Worm (Caenorhabditis elegans) whole organism, L2 larva: ENCODE measurements around the gene ndx-9.

Source experiments
- F13H6.1 ChIP-seq: sonication (generic microtip); optimal IDR thresholded peaks from 2 replicates; lab custom pipeline; 2016; ENCODE audit warnings: missing genetic modification characterization, missing compliant biosample characterization
- R02D3.7 ChIP-seq: fragments of 150-350 bp; optimal IDR thresholded peaks from 2 replicates; lab custom pipeline; 2014; ENCODE audit warnings: missing biosample characterization, missing genetic modification characterization
- aly-2 ChIP-seq: fragments of 150-350 bp; optimal IDR thresholded peaks from 2 replicates; lab custom pipeline; 2014; ENCODE audit warnings: missing biosample characterization, missing genetic modification characterization
- lin-11 ChIP-seq: fragments of 150-350 bp; sonication (generic microtip); optimal IDR thresholded peaks from 2 replicates; lab custom pipeline; 2014; ENCODE audit warnings: missing biosample characterization, missing genetic modification characterization, inconsistent platforms, mixed read lengths
- mbf-1 ChIP-seq: sonication (generic microtip); optimal IDR thresholded peaks from 2 replicates; lab custom pipeline; 2017; ENCODE audit warnings: missing biosample characterization, missing genetic modification characterization
- mdl-1 ChIP-seq, 2 experiments: fragments of 150-350 bp in 1 of 2; sonication (generic microtip) in 1 of 2; optimal IDR thresholded peaks; 2 replicates each; lab custom pipeline; 2017; ENCODE audit warnings: missing biosample characterization in 2 of 2, missing genetic modification characterization in 2 of 2
- nhr-11 ChIP-seq: fragments of 150-350 bp; optimal IDR thresholded peaks from 2 replicates; lab custom pipeline; 2014; ENCODE audit warnings: missing biosample characterization, missing genetic modification characterization
- nhr-237 ChIP-seq: fragments of 150-350 bp; optimal IDR thresholded peaks from 2 replicates; lab custom pipeline; 2014; ENCODE audit warnings: missing biosample characterization, missing genetic modification characterization
- unc-62 ChIP-seq: fragments of 150-350 bp; optimal IDR thresholded peaks from 2 replicates; lab custom pipeline; 2014; ENCODE audit warnings: missing biosample characterization, missing genetic modification reagents, missing genetic modification characterization

- TF ChIP-seq R02D3.7 (no peak), mbf-1 (no peak), aly-2 (tag; lab: Kevin White, UChicago) (no peak), mdl-1 (tag; optimal IDR thresholded peaks at IDR 0.05; lab: Kevin White, UChicago) (peak in 1 of 2 experiments; percentile 14), nhr-11 (tag; lab: Kevin White, UChicago) (no peak), nhr-237 (tag; lab: Kevin White, UChicago) (no peak), F13H6.1 (peak; percentile 21), lin-11 (tag; lab: Kevin White, UChicago) (no peak), unc-62 (GFP tag; lab: Kevin White, UChicago) (no peak)
Observed at ce11 chrIV:10975968-10976367, 35.9 kb downstream of the ndx-9 start.
